Fruit fly (Drosophila melanogaster): ENCODE data around the gene Tlk.
"Not testable (repeated sequence)": the region's sequence is repeated elsewhere in the genome, so short reads cannot be mapped to it uniquely, and the experiment has no call there.

The Tlk gene

DNA sequence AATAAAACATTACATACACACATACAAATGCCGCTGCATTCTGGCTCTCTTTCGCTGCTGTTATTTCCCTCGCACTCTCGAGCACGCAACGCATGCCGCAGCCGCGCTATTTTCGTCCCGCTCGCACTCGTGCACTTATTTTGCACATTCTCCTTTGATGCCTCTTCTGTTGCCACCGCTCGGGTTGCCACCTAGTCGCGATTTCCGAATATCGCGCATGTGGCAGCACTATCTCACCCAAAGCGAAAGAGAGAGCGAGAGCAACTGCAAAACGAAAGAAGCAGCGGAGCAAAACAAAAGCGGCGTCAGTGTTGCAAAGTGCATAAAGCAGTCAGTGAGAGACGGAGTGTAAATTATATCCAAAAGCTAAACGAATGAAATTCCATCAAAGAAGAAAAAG lies 61.1 kb downstream of the Tlk start:
- TF ChIP-seq CG12605 (GFP tag; IDR thresholded peaks at IDR 0.05): 0 out of 2 replicates have a peak, but pooled peaks have one; percentile 25
- peak; percentile 52 for TF ChIP-seq EcR (GFP tag; optimal IDR thresholded peaks at IDR 0.05)
- TF ChIP-seq fd96Ca (GFP tag; IDR thresholded peaks at IDR 0.05): peak; percentile 8; the same call in 1 of the 3 replicates
- TF ChIP-seq rn (GFP tag; IDR thresholded peaks at IDR 0.05): no peak
- TF ChIP-seq CG14655 (GFP tag; optimal IDR thresholded peaks at IDR 0.05): no peak
- TF ChIP-seq CG10348 (GFP tag; IDR thresholded peaks at IDR 0.05): no peak
- TF ChIP-seq Pif1B (GFP tag; optimal IDR thresholded peaks at IDR 0.05): no peak
- 0 out of 2 replicates have a peak, but pooled peaks have one; percentile 54 for TF ChIP-seq Ets98B (GFP tag; IDR thresholded peaks at IDR 0.05)
- TF ChIP-seq CG34367 (tag; optimal IDR thresholded peaks at IDR 0.05): no peak

- TF ChIP-seq CG15710 (tag; optimal IDR thresholded peaks at IDR 0.05) (no peak), CG34367 (tag; optimal IDR thresholded peaks at IDR 0.05) (no peak), Snoo (tag; optimal IDR thresholded peaks at IDR 0.05) (no peak), CG8159 (tag; optimal IDR thresholded peaks at IDR 0.05) (no peak), D1 (tag; optimal IDR thresholded peaks at IDR 0.05) (no peak), Pif1A (GFP tag; optimal IDR thresholded peaks at IDR 0.05) (no peak), fd96Ca (GFP tag; IDR thresholded peaks at IDR 0.05) (no peak), CG10348 (GFP tag; IDR thresholded peaks at IDR 0.05) (no peak), gl (tag; optimal IDR thresholded peaks at IDR 0.05) (no peak)
Measured at dm6 chrX:3788432-3788831, 68.6 kb downstream of the Tlk start.

DNA sequence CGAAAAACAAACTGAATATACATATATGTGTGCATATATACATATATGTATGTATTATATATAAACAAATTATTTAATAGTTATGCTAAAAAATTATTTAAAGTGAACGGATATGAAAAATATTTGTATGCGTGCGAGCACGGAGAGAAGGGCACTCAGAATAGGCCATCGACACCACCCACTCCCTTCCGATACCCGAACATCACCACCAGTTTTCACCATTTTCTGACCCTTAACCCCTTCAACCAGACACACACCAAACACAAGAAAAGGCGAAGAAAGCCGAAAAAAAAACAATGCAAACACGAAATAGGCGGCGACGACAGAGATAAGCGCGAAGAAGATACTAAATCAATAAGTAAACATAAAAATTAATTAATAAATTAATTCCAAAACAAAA lies 69.5 kb downstream of the Tlk start:
- TF ChIP-seq CG10348 (GFP tag; IDR thresholded peaks at IDR 0.05) (no peak), gl (tag; optimal IDR thresholded peaks at IDR 0.05) (no peak), D1 (tag; optimal IDR thresholded peaks at IDR 0.05) (no peak), Ets98B (GFP tag; IDR thresholded peaks at IDR 0.05) (no peak), CG8159 (tag; optimal IDR thresholded peaks at IDR 0.05) (no peak), CG32121 (GFP tag; IDR thresholded peaks at IDR 0.05) (no peak)

DNA sequence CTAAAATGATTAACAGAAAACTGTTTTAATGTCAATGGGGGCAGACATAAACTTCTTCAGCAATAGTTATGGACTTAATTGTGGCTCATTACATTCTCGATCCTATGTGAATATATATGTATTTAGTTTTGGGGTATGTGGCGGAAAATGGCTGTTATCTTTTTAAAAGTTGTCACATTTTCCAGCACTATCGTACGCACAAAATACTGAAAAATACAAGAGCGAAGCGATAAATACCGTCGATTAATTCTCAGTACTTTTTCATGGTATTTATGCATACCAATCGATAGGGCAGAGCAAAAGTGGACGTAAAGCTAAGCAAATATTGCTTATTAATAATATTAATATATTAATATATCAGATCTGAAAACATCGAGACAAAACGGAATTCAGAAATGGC lies 70.0 kb downstream of the Tlk start, which contains the start of gene HIP-R:
Gene HIP-R, plus strand, starts transcription at position 201 of the 400 bp plus-strand sequence.
- TF ChIP-seq fd96Ca (GFP tag; IDR thresholded peaks at IDR 0.05); CG17806 (tag; optimal IDR thresholded peaks at IDR 0.05); CG10348 (GFP tag; IDR thresholded peaks at IDR 0.05): not testable (repeated sequence)

- TF ChIP-seq Ets98B (GFP tag; IDR thresholded peaks at IDR 0.05); Pif1B (GFP tag; optimal IDR thresholded peaks at IDR 0.05); CG14655 (GFP tag; optimal IDR thresholded peaks at IDR 0.05): not testable (repeated sequence)
Measured at dm6 chrX:3792923-3793322, 73.1 kb downstream of the Tlk start, which contains the start of gene Crg-1. Gene Crg-1, plus strand, starts transcription at chrX:3793223.

DNA sequence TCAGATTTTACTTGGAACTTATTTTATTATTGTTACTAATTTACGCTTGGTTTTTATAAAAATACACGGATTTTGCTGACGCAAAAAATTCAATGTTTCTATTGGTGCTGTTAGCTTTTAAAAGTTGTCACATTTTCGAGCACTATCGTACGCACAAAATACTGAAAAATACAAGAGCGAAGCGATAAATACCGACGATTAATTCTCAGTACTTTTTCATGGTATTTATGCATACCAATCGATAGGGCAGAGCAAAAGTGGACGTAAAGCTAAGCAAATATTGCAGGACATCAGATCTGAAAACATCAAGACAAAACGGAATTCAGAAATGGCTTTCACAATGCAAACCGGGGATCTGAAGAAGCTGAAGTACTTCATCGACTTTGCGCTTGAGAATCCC lies 79.1 kb downstream of the Tlk start, which contains the start of gene HIP:
Gene HIP, plus strand, starts transcription at position 232 of the 400 bp plus-strand sequence.
- TF ChIP-seq EcR (GFP tag; optimal IDR thresholded peaks at IDR 0.05); Snoo (tag; optimal IDR thresholded peaks at IDR 0.05); CG34367 (tag; optimal IDR thresholded peaks at IDR 0.05): not testable (repeated sequence)

DNA sequence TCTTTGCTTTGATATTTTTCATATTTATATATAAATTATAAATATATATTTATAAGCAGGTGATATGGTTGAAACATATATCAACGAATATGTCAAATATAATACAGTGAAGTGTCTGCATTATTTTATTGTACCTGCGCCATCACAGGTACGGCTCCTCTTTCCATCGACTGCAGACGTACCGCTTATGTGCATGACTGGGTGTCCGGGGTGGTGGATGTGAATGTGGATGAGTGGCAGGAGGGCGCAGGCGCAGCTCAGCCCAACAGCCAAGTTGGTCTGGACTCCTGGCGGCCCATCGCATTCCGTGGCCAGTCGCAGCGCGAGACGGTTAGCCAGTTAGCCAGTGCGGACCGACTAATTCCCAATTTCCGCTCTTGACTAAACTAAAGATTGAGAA lies 82.2 kb downstream of the Tlk start, which contains the start of gene fd3F:
Gene fd3F, plus strand, starts transcription at position 301 of the 400 bp plus-strand sequence.
- TF ChIP-seq D1 (tag; optimal IDR thresholded peaks at IDR 0.05); CG9948 (tag; optimal IDR thresholded peaks at IDR 0.05); CG32121 (GFP tag; IDR thresholded peaks at IDR 0.05): not testable (repeated sequence)

- TF ChIP-seq CG10348 (GFP tag; IDR thresholded peaks at IDR 0.05) (no peak), CG17806 (tag; optimal IDR thresholded peaks at IDR 0.05) (no peak), CG32121 (GFP tag; IDR thresholded peaks at IDR 0.05) (no peak), CG9948 (tag; optimal IDR thresholded peaks at IDR 0.05) (no peak), fd96Ca (GFP tag; IDR thresholded peaks at IDR 0.05) (no peak), Pif1B (GFP tag; optimal IDR thresholded peaks at IDR 0.05) (no peak), CG14655 (GFP tag; optimal IDR thresholded peaks at IDR 0.05) (no peak), D1 (tag; optimal IDR thresholded peaks at IDR 0.05) (no peak), Snoo (tag; optimal IDR thresholded peaks at IDR 0.05) (no peak), Ets98B (GFP tag; IDR thresholded peaks at IDR 0.05) (no peak), CG34367 (tag; optimal IDR thresholded peaks at IDR 0.05) (no peak)
Measured at dm6 chrX:3808467-3808866, 88.7 kb downstream of the Tlk start.

dm6 chrX:3809085-3809484 lies 89.3 kb downstream of the Tlk start:
- no peak for TF ChIP-seq Ets98B (GFP tag; IDR thresholded peaks at IDR 0.05)
- TF ChIP-seq CG8301 (tag; optimal IDR thresholded peaks at IDR 0.05): no peak
- no peak for TF ChIP-seq CG34367 (tag; optimal IDR thresholded peaks at IDR 0.05)
- TF ChIP-seq CG32121 (GFP tag; IDR thresholded peaks at IDR 0.05): no peak

All from whole organism, pupa.